Worm (Caenorhabditis elegans) whole organism, mixed stage, embryonic: ENCODE data around the gene bath-5.

Source experiments
- ceh-43 ChIP-seq: fragments of 200-800 bp; sonication (Bioruptor generic); optimal IDR thresholded peaks from 2 replicates; lab custom pipeline; 2018; ENCODE audit warnings: mild to moderate bottlenecking, missing genetic modification characterization, moderate library complexity, missing compliant biosample characterization
- elt-3 ChIP-seq: fragments of 150-350 bp; optimal IDR thresholded peaks from 2 replicates; lab custom pipeline; 2014; ENCODE audit warnings: missing biosample characterization, missing genetic modification characterization
- mab-5 ChIP-seq: fragments of 150-350 bp; optimal IDR thresholded peaks from 2 replicates; lab custom pipeline; 2014; ENCODE audit warnings: missing biosample characterization, missing genetic modification characterization
- mep-1 ChIP-seq: fragments of 150-350 bp; optimal IDR thresholded peaks from 2 replicates; lab custom pipeline; 2017; ENCODE audit warnings: missing biosample characterization, missing genetic modification reagents, missing genetic modification characterization, inconsistent platforms
- nhr-237 ChIP-seq: fragments of 150-350 bp; optimal IDR thresholded peaks from 2 replicates; lab custom pipeline; 2014; ENCODE audit warnings: missing biosample characterization, missing genetic modification characterization
- nhr-76 ChIP-seq: sonication (generic microtip); optimal IDR thresholded peaks from 2 replicates; lab custom pipeline; 2017; ENCODE audit warnings: missing biosample characterization, missing genetic modification characterization
- snpc-4 ChIP-seq: fragments of 150-350 bp; optimal IDR thresholded peaks from 2 replicates; lab custom pipeline; 2014; ENCODE audit warnings: missing biosample characterization, missing genetic modification characterization
- tbx-8 ChIP-seq: fragments of 200-800 bp; sonication (Bioruptor generic); optimal IDR thresholded peaks from 2 replicates; lab custom pipeline; 2018; ENCODE audit warnings: mild to moderate bottlenecking, missing genetic modification characterization, moderate library complexity, missing compliant biosample characterization

ce11 chrII:2051372-2051771 lies 19.6 kb upstream of the bath-5 start, which contains the start of gene fbxb-35:
- no peak for TF ChIP-seq snpc-4 (tag; lab: Kevin White, UChicago)
- no peak for TF ChIP-seq elt-3 (tag; lab: Kevin White, UChicago)
- TF ChIP-seq mab-5 (tag; lab: Kevin White, UChicago), result no peak
- no peak for TF ChIP-seq tbx-8
- TF ChIP-seq ceh-43, result no peak
- TF ChIP-seq nhr-237 (tag; lab: Kevin White, UChicago), result no peak
- TF ChIP-seq mep-1 (tag; lab: Kevin White, UChicago), result no peak
- no peak for TF ChIP-seq nhr-76
